Worm (Caenorhabditis elegans) whole organism, midembryonic: Measurements from ENCODE around the gene aexr-3.

Source experiments
- T22C8.4 ChIP-seq: fragments of 200-800 bp; sonication (Bioruptor generic); IDR thresholded peaks from 2 replicates; pipeline ENCODE4 v1.3.6; 2022; ENCODE audit warnings: missing genetic modification characterization, missing compliant biosample characterization
- flt-1 ChIP-seq: fragments of 200-800 bp; sonication (Bioruptor generic); IDR thresholded peaks from 2 replicates; pipeline ENCODE4 v1.3.6; 2022; ENCODE audit warnings: missing genetic modification characterization, missing compliant biosample characterization
- klf-2 ChIP-seq: fragments of 200-800 bp; sonication (Bioruptor generic); conservative IDR thresholded peaks from 2 replicates; pipeline ENCODE4 v1.3.6; 2022; ENCODE audit warnings: missing genetic modification reagents, missing genetic modification characterization, missing compliant biosample characterization
- med-1 ChIP-seq: sonication (generic microtip); optimal IDR thresholded peaks from 2 replicates; lab custom pipeline; 2017; ENCODE audit warnings: missing genetic modification characterization, mild to moderate bottlenecking, missing compliant biosample characterization, antibody characterized with exemption, missing genetic modification reagents; ENCODE audit not compliant: insufficient read depth
- ztf-29 ChIP-seq: fragments of 200-800 bp; sonication (Bioruptor generic); IDR thresholded peaks from 2 replicates; pipeline ENCODE4 v1.3.6; 2022; ENCODE audit warnings: missing genetic modification reagents, missing genetic modification characterization, missing compliant biosample characterization

ce11 chrX:8961120-8961834 lies at the start of gene aexr-3:
- no peak for TF ChIP-seq T22C8.4
- TF ChIP-seq ztf-29: no peak
- TF ChIP-seq klf-2: no peak
- TF ChIP-seq med-1 (GFP tag; lab: Kevin White, UChicago): no peak
- no peak for TF ChIP-seq flt-1 (GFP tag; lab: Robert Waterston, UW)
